Fruit fly (Drosophila melanogaster) whole organism, embryonic: ENCODE data around the gene mGluR.

Experiments used
- CG1832 ChIP-seq: fragments of 200-800 bp; sonication (Bioruptor generic); optimal IDR thresholded peaks from 2 replicates; lab custom pipeline; 2017; ENCODE audit warnings: missing biosample characterization, mild to moderate bottlenecking, missing genetic modification characterization, inconsistent platforms
- CG2199 ChIP-seq: fragments of 200-800 bp; sonication (Bioruptor generic); IDR thresholded peaks from 3 replicates; pipeline ENCODE4 v1.3.6; 2022; ENCODE audit warnings: missing biosample characterization, missing genetic modification characterization
- az2 ChIP-seq: fragments of 200-800 bp; sonication (Bioruptor generic); optimal IDR thresholded peaks from 3 replicates; lab custom pipeline; 2016; ENCODE audit warnings: missing biosample characterization, missing genetic modification characterization
- bsh ChIP-seq, 2 experiments: fragments of 200-800 bp; sonication (Bioruptor generic); optimal IDR thresholded peaks; 2 replicates each; lab custom pipeline; 2017 to 2018; ENCODE audit warnings: mild to moderate bottlenecking in 2 of 2, missing biosample characterization in 2 of 2, missing genetic modification characterization in 2 of 2, moderate library complexity in 1 of 2
- ftz-f1 ChIP-seq: fragments of 200-800 bp; sonication (Bioruptor generic); optimal IDR thresholded peaks from 2 replicates; lab custom pipeline; 2016; ENCODE audit warnings: missing biosample characterization, missing genetic modification characterization
- gce ChIP-seq: fragments of 200-800 bp; sonication (Bioruptor generic); IDR thresholded peaks from 3 replicates; pipeline ENCODE4 v1.3.6; 2022; ENCODE audit warnings: missing biosample characterization, missing genetic modification characterization
- gro ChIP-seq: fragments of 200-800 bp; sonication (Bioruptor generic); optimal IDR thresholded peaks from 2 replicates; lab custom pipeline; 2016; ENCODE audit warnings: missing biosample characterization, missing genetic modification characterization

- TF ChIP-seq CG2199 (GFP tag; lab: Robert Waterston, UW) (no peak), ftz-f1 (GFP tag; lab: Kevin White, UChicago) (no peak), gro (no peak), az2 (GFP tag; lab: Kevin White, UChicago) (no peak), gce (GFP tag; lab: Robert Waterston, UW) (no peak), bsh (GFP tag; optimal IDR thresholded peaks at IDR 0.05; lab: Kevin White, UChicago) (no peak), CG1832 (GFP tag; lab: Kevin White, UChicago) (no peak)
These were observed 21.6 kb downstream of the mGluR start, which contains the start of gene 4E-T for dm6 chr4:958093-958649.
